Fruit fly (Drosophila melanogaster) whole organism, embryonic: ENCODE data around the gene sit.
A peak's percentile ranks its signal among the peaks of the same experiment; 100 is the strongest.

ENCODE experiments used
- Atf6 ChIP-seq: fragments of 200-800 bp; sonication (Bioruptor generic); IDR thresholded peaks from 2 replicates; pipeline ENCODE4 v1.3.6; 2022; ENCODE audit warnings: missing biosample characterization, missing genetic modification characterization
- Blimp-1 ChIP-seq: fragments of 200-800 bp; sonication (Bioruptor generic); optimal IDR thresholded peaks from 3 replicates; lab custom pipeline; 2018; ENCODE audit warnings: missing biosample characterization, missing genetic modification characterization, mild to moderate bottlenecking, moderate library complexity, missing genetic modification reagents
- CG10979 ChIP-seq: fragments of 200-800 bp; sonication (Bioruptor generic); optimal IDR thresholded peaks from 2 replicates; lab custom pipeline; 2018; ENCODE audit warnings: missing biosample characterization, mild to moderate bottlenecking, missing genetic modification characterization, moderate library complexity
- CG13894 ChIP-seq: fragments of 200-800 bp; sonication (Bioruptor generic); optimal IDR thresholded peaks from 3 replicates; lab custom pipeline; 2018; ENCODE audit warnings: missing biosample characterization, mild to moderate bottlenecking, missing genetic modification characterization, moderate library complexity
- CG2678 ChIP-seq: fragments of 200-800 bp; sonication (Bioruptor generic); optimal IDR thresholded peaks from 3 replicates; lab custom pipeline; 2019; ENCODE audit warnings: missing biosample characterization, mild to moderate bottlenecking, missing genetic modification characterization, moderate library complexity
- CG2712 ChIP-seq: fragments of 200-800 bp; optimal IDR thresholded peaks from 3 replicates; lab custom pipeline; 2019; ENCODE audit warnings: missing biosample characterization, mild to moderate bottlenecking, missing genetic modification characterization, moderate library complexity
- CG43689 ChIP-seq: fragments of 200-800 bp; sonication (Bioruptor generic); IDR thresholded peaks from 2 replicates; pipeline ENCODE4 v1.3.6; 2022; ENCODE audit warnings: missing biosample characterization, missing genetic modification characterization
- CG4707 ChIP-seq: fragments of 200-800 bp; sonication (Bioruptor generic); optimal IDR thresholded peaks from 2 replicates; lab custom pipeline; 2018; ENCODE audit warnings: missing biosample characterization, mild to moderate bottlenecking, missing genetic modification characterization, moderate library complexity
- CG8089 ChIP-seq: fragments of 200-800 bp; sonication (Bioruptor generic); optimal IDR thresholded peaks from 3 replicates; lab custom pipeline; 2016; ENCODE audit warnings: missing biosample characterization, missing genetic modification characterization
- CG8290 ChIP-seq, 3 experiments: fragments of 200-800 bp; sonication (Bioruptor generic); optimal IDR thresholded peaks; 2 replicates each; lab custom pipeline; 2016 to 2019; ENCODE audit warnings: missing biosample characterization in 3 of 3, missing genetic modification characterization in 3 of 3, mild to moderate bottlenecking in 2 of 3, moderate library complexity in 1 of 3
- D ChIP-seq, 2 experiments: fragments of 200-800 bp in 1 of 2; fragments of >200 bp in 1 of 2; sonication (Bioruptor generic) in 1 of 2; optimal IDR thresholded peaks; 2 replicates in 1 of 2; 3 replicates in 1 of 2; lab custom pipeline; 2017; ENCODE audit warnings: mild to moderate bottlenecking in 1 of 2, missing biosample characterization in 1 of 2, missing genetic modification characterization in 1 of 2, missing genetic modification reagents in 1 of 2
- Deaf1 ChIP-seq: fragments of 200-800 bp; optimal IDR thresholded peaks from 3 replicates; lab custom pipeline; 2019; ENCODE audit warnings: missing biosample characterization, mild to moderate bottlenecking, missing genetic modification characterization, moderate library complexity
- Eip74EF ChIP-seq, 2 experiments: fragments of 200-800 bp in 1 of 2; fragments of >200 bp in 1 of 2; sonication (Bioruptor generic) in 1 of 2; optimal IDR thresholded peaks; 2 replicates each; lab custom pipeline; 2017 to 2019; ENCODE audit warnings: missing biosample characterization in 2 of 2, missing genetic modification characterization in 2 of 2, mild to moderate bottlenecking in 1 of 2, moderate library complexity in 1 of 2
- Ets65A ChIP-seq: fragments of 200-800 bp; sonication (Bioruptor generic); peaks from one replicate; lab custom pipeline; 2016; ENCODE audit warnings: missing biosample characterization, missing genetic modification characterization
- GATAe ChIP-seq: fragments of 200-800 bp; sonication (Bioruptor generic); conservative IDR thresholded peaks from 2 replicates; pipeline ENCODE4 v1.3.6; 2022; ENCODE audit warnings: missing biosample characterization, missing genetic modification characterization
- Hand ChIP-seq: fragments of 200-800 bp; sonication (Bioruptor generic); optimal IDR thresholded peaks from 2 replicates; lab custom pipeline; 2017; ENCODE audit warnings: mild to moderate bottlenecking, missing biosample characterization, missing genetic modification reagents, missing genetic modification characterization
- Hmr ChIP-seq: fragments of 200-800 bp; sonication (Bioruptor generic); optimal IDR thresholded peaks from 3 replicates; lab custom pipeline; 2017; ENCODE audit warnings: mild to moderate bottlenecking, missing biosample characterization, missing genetic modification reagents, missing genetic modification characterization
- Hr3 ChIP-seq: fragments of 200-800 bp; sonication (Bioruptor generic); optimal IDR thresholded peaks from 3 replicates; lab custom pipeline; 2016; ENCODE audit warnings: missing biosample characterization, missing genetic modification characterization
- Hr78 ChIP-seq, 2 experiments: fragments of 200-800 bp in 1 of 2; fragments of >200 bp in 1 of 2; sonication (Bioruptor generic) in 1 of 2; optimal IDR thresholded peaks; 2 replicates each; lab custom pipeline; 2017 to 2019; ENCODE audit warnings: missing biosample characterization in 2 of 2, missing genetic modification characterization in 2 of 2, mild to moderate bottlenecking in 1 of 2, moderate library complexity in 1 of 2
- Jarid2 ChIP-seq: fragments of 200-800 bp; sonication (Bioruptor generic); optimal IDR thresholded peaks from 3 replicates; lab custom pipeline; 2017; ENCODE audit warnings: mild to moderate bottlenecking, missing biosample characterization, missing genetic modification reagents, missing genetic modification characterization
- PHDP ChIP-seq: fragments of 200-800 bp; sonication (Bioruptor generic); optimal IDR thresholded peaks from 3 replicates; lab custom pipeline; 2018; ENCODE audit warnings: missing biosample characterization, mild to moderate bottlenecking, missing genetic modification characterization, moderate library complexity
- Ravus ChIP-seq: fragments of 200-800 bp; sonication (Bioruptor generic); IDR thresholded peaks from 2 replicates; pipeline ENCODE4 v1.3.6; 2022; ENCODE audit warnings: missing biosample characterization, missing genetic modification characterization
- Sox100B ChIP-seq: fragments of 200-800 bp; sonication (Bioruptor generic); optimal IDR thresholded peaks from 3 replicates; lab custom pipeline; 2018; ENCODE audit warnings: missing biosample characterization, mild to moderate bottlenecking, missing genetic modification characterization
- Xbp1 ChIP-seq: fragments of 200-800 bp; sonication (Bioruptor generic); optimal IDR thresholded peaks from 3 replicates; lab custom pipeline; 2016; ENCODE audit warnings: missing biosample characterization, mild to moderate bottlenecking, missing genetic modification characterization
- abd-A ChIP-seq: fragments of 200-800 bp; sonication (Bioruptor generic); optimal IDR thresholded peaks from 3 replicates; lab custom pipeline; 2019; ENCODE audit warnings: missing biosample characterization, mild to moderate bottlenecking, missing genetic modification characterization, moderate library complexity
- az2 ChIP-seq: fragments of 200-800 bp; sonication (Bioruptor generic); optimal IDR thresholded peaks from 3 replicates; lab custom pipeline; 2016; ENCODE audit warnings: missing biosample characterization, missing genetic modification characterization
- bsh ChIP-seq, 2 experiments: fragments of 200-800 bp; sonication (Bioruptor generic); optimal IDR thresholded peaks; 2 replicates each; lab custom pipeline; 2017 to 2018; ENCODE audit warnings: mild to moderate bottlenecking in 2 of 2, missing biosample characterization in 2 of 2, missing genetic modification characterization in 2 of 2, moderate library complexity in 1 of 2
- cad ChIP-seq: fragments of >200 bp; optimal IDR thresholded peaks from 2 replicates; lab custom pipeline; 2017; ENCODE audit warnings: missing biosample characterization, missing genetic modification characterization
- chinmo ChIP-seq: fragments of 200-800 bp; sonication (Bioruptor generic); IDR thresholded peaks from 4 replicates; pipeline ENCODE4 v1.3.6; 2022; ENCODE audit warnings: missing biosample characterization, missing genetic modification characterization; ENCODE audit not compliant: partially characterized antibody
- exex ChIP-seq: fragments of 200-800 bp; sonication (Bioruptor generic); optimal IDR thresholded peaks from 4 replicates; lab custom pipeline; 2018; ENCODE audit warnings: missing biosample characterization, mild to moderate bottlenecking, missing genetic modification characterization, moderate library complexity
- fd102C ChIP-seq: fragments of 200-800 bp; sonication (Bioruptor generic); optimal IDR thresholded peaks from 2 replicates; lab custom pipeline; 2018; ENCODE audit warnings: missing biosample characterization, mild to moderate bottlenecking, missing genetic modification characterization, moderate library complexity
- ftz-f1 ChIP-seq: fragments of 200-800 bp; sonication (Bioruptor generic); optimal IDR thresholded peaks from 2 replicates; lab custom pipeline; 2016; ENCODE audit warnings: missing biosample characterization, missing genetic modification characterization
- gcm2 ChIP-seq: fragments of 200-800 bp; sonication (Bioruptor generic); optimal IDR thresholded peaks from 2 replicates; lab custom pipeline; 2016; ENCODE audit warnings: missing biosample characterization, missing genetic modification characterization
- grn ChIP-seq: fragments of 200-800 bp; sonication (Bioruptor generic); optimal IDR thresholded peaks from 3 replicates; lab custom pipeline; 2017; ENCODE audit warnings: missing biosample characterization, missing genetic modification characterization
- lab ChIP-seq: fragments of 200-800 bp; sonication (Bioruptor generic); optimal IDR thresholded peaks from 3 replicates; lab custom pipeline; 2017; ENCODE audit warnings: missing biosample characterization, missing genetic modification characterization, mild to moderate bottlenecking, moderate library complexity, missing genetic modification reagents
- nmo ChIP-seq: fragments of 200-800 bp; sonication (Bioruptor generic); optimal IDR thresholded peaks from 2 replicates; lab custom pipeline; 2018; ENCODE audit warnings: missing biosample characterization, mild to moderate bottlenecking, missing genetic modification characterization, moderate library complexity
- schlank ChIP-seq: fragments of 200-800 bp; sonication (Bioruptor generic); optimal IDR thresholded peaks from 2 replicates; lab custom pipeline; 2018; ENCODE audit warnings: missing biosample characterization, mild to moderate bottlenecking, missing genetic modification characterization
- sd ChIP-seq: fragments of 200-800 bp; sonication (Bioruptor generic); optimal IDR thresholded peaks from 3 replicates; lab custom pipeline; 2018; ENCODE audit warnings: missing biosample characterization, mild to moderate bottlenecking, missing genetic modification characterization, moderate library complexity
- sens ChIP-seq: fragments of 200-800 bp; sonication (Bioruptor generic); peaks from one replicate; lab custom pipeline; 2016; ENCODE audit warnings: missing biosample characterization, missing genetic modification characterization
- slou ChIP-seq: fragments of 200-800 bp; sonication (Bioruptor generic); optimal IDR thresholded peaks from 3 replicates; lab custom pipeline; 2016; ENCODE audit warnings: missing biosample characterization, missing genetic modification characterization
- sr ChIP-seq: fragments of 200-800 bp; sonication (Bioruptor generic); IDR thresholded peaks from 3 replicates; pipeline ENCODE4 v1.3.6; 2022; ENCODE audit warnings: missing biosample characterization, missing genetic modification characterization
- sug ChIP-seq: fragments of 200-800 bp; optimal IDR thresholded peaks from 2 replicates; lab custom pipeline; 2019; ENCODE audit warnings: missing biosample characterization, mild to moderate bottlenecking, missing genetic modification characterization, moderate library complexity
- tio ChIP-seq: fragments of 200-800 bp; sonication (Bioruptor generic); optimal IDR thresholded peaks from 2 replicates; lab custom pipeline; 2017; ENCODE audit warnings: missing biosample characterization, missing genetic modification characterization, inconsistent platforms
- twi ChIP-seq: fragments of 200-800 bp; optimal IDR thresholded peaks from 2 replicates; lab custom pipeline; 2019; ENCODE audit warnings: missing biosample characterization, mild to moderate bottlenecking, missing genetic modification characterization, moderate library complexity
- vvl ChIP-seq: fragments of 200-800 bp; sonication (Bioruptor generic); IDR thresholded peaks from 2 replicates; pipeline ENCODE4 v1.3.6; 2022; ENCODE audit warnings: missing biosample characterization, missing genetic modification characterization

sit gene

dm6 chr3R:22560224-22560623 lies 2.1 kb downstream of the sit start (continued):
- TF ChIP-seq PHDP (tag; lab: Kevin White, UChicago) (no peak), nmo (no peak), bsh (GFP tag; optimal IDR thresholded peaks at IDR 0.05; lab: Kevin White, UChicago) (no peak), Hand (GFP tag; lab: Kevin White, UChicago) (no peak), exex (tag; lab: Kevin White, UChicago) (no peak), Deaf1 (tag; lab: Kevin White, UChicago) (no peak)

dm6 chr3R:22558398-22558797 lies 4.0 kb downstream of the sit start:
- TF ChIP-seq CG13894 (tag; lab: Kevin White, UChicago): peak; percentile 9
- TF ChIP-seq Atf6 (GFP tag; lab: Robert Waterston, UW): peak; percentile 53; the same call in 1 of the 2 replicates
- TF ChIP-seq sr: no peak
- no peak for TF ChIP-seq CG4707
- TF ChIP-seq Xbp1 (GFP tag; lab: Kevin White, UChicago): no peak
- TF ChIP-seq Jarid2 (GFP tag; lab: Kevin White, UChicago): no peak
- TF ChIP-seq Sox100B (GFP tag; lab: Kevin White, UChicago): no peak
- no peak for TF ChIP-seq CG8089 (GFP tag; lab: Kevin White, UChicago)
- no peak for TF ChIP-seq CG43689 (GFP tag; lab: Robert Waterston, UW)
- TF ChIP-seq CG2678 (tag; lab: Kevin White, UChicago): peak; percentile 8
- TF ChIP-seq CG8290 (GFP tag; optimal IDR thresholded peaks at IDR 0.05; lab: Kevin White, UChicago): no peak
- TF ChIP-seq CG8290 (tag; optimal IDR thresholded peaks at IDR 0.05; lab: Kevin White, UChicago): peak in 1 of 2 experiments; percentile 8
- TF ChIP-seq schlank: no peak
- no peak for TF ChIP-seq fd102C (GFP tag; lab: Kevin White, UChicago)
- TF ChIP-seq sens (GFP tag; lab: Kevin White, UChicago): peak; percentile 60
- TF ChIP-seq lab (GFP tag; lab: Kevin White, UChicago): peak; percentile 7
- peak; percentile 24 for TF ChIP-seq Hmr (GFP tag; lab: Kevin White, UChicago)

- no peak for TF ChIP-seq CG43689 (GFP tag; lab: Robert Waterston, UW)
- TF ChIP-seq sd (tag; lab: Kevin White, UChicago): peak; percentile 67
- TF ChIP-seq GATAe (GFP tag; lab: Robert Waterston, UW): no peak
- peak; percentile 69 for TF ChIP-seq grn (GFP tag; lab: Kevin White, UChicago)
- TF ChIP-seq slou (GFP tag; lab: Kevin White, UChicago): no peak
- TF ChIP-seq vvl (GFP tag; lab: Robert Waterston, UW): peak; percentile 66
- no peak for TF ChIP-seq cad (GFP tag; lab: Kevin White, UChicago)
- peak; percentile 19 for TF ChIP-seq sug (tag; lab: Kevin White, UChicago)
- no peak for TF ChIP-seq az2
- TF ChIP-seq twi: no peak
- peak; percentile 41 for TF ChIP-seq Ets65A (GFP tag; lab: Kevin White, UChicago)
- TF ChIP-seq Eip74EF (GFP tag; optimal IDR thresholded peaks at IDR 0.05; lab: Kevin White, UChicago): peak in 1 of 2 experiments; percentile 60
- peak; percentile 16 for TF ChIP-seq ftz-f1 (GFP tag; lab: Kevin White, UChicago)
- no peak for TF ChIP-seq CG10979 (tag; lab: Kevin White, UChicago)
- TF ChIP-seq Sox100B (GFP tag; lab: Kevin White, UChicago): no peak
- peak; percentile 100 for TF ChIP-seq CG13894 (tag; lab: Kevin White, UChicago)
- TF ChIP-seq abd-A (tag; lab: Kevin White, UChicago): peak; percentile 6
- TF ChIP-seq gcm2: no peak
- TF ChIP-seq Ravus: no peak
- no peak for TF ChIP-seq Hr3 (GFP tag; lab: Kevin White, UChicago)
- TF ChIP-seq D (optimal IDR thresholded peaks at IDR 0.05; lab: Kevin White, UChicago): no peak
- no peak for TF ChIP-seq D (GFP tag; optimal IDR thresholded peaks at IDR 0.05; lab: Kevin White, UChicago)
- no peak for TF ChIP-seq CG2712 (tag; lab: Kevin White, UChicago)
- peak in 1 of 2 experiments; percentile 26 for TF ChIP-seq Hr78 (GFP tag; optimal IDR thresholded peaks at IDR 0.05; lab: Kevin White, UChicago)
- no peak for TF ChIP-seq tio (GFP tag; lab: Kevin White, UChicago)
- TF ChIP-seq chinmo: peak; percentile 89; the same call in 3 of the 4 replicates
- TF ChIP-seq Blimp-1: peak; percentile 6
Observed at dm6 chr3R:22557100-22557741, 5.2 kb downstream of the sit start.
